Fruit fly (Drosophila melanogaster): Measurements from ENCODE around the gene CG11601.

CG11601 gene

dm6 chr2L:244559-244958 lies 38.5 kb downstream of the CG11601 start:
- TF ChIP-seq Med (GFP tag) (peak; percentile 69), H15 (GFP tag; IDR thresholded peaks at IDR 0.05) (no peak), slbo (GFP tag; IDR thresholded peaks at IDR 0.05) (0 out of 2 replicates have a peak, but pooled peaks have one; percentile 3), onecut (GFP tag; IDR thresholded peaks at IDR 0.05) (peak; percentile 75), CG12659 (GFP tag; optimal IDR thresholded peaks at IDR 0.05) (no peak), bbx (GFP tag; IDR thresholded peaks at IDR 0.05; ENCODE audit: partially characterized antibody) (peak; percentile 12; the same call in 1 of the 2 replicates), fd102C (GFP tag; optimal IDR thresholded peaks at IDR 0.05) (no peak), Deaf1 (tag; optimal IDR thresholded peaks at IDR 0.05) (peak; percentile 67), sd (tag; optimal IDR thresholded peaks at IDR 0.05) (peak; percentile 45), oc (tag; optimal IDR thresholded peaks at IDR 0.05) (peak; percentile 9), CG7745 (tag; optimal IDR thresholded peaks at IDR 0.05) (no peak), CG4730 (GFP tag; IDR thresholded peaks at IDR 0.05) (no peak), CG12155 (GFP tag; optimal IDR thresholded peaks at IDR 0.05) (peak; percentile 7), sqz (GFP tag; optimal IDR thresholded peaks at IDR 0.05) (no peak), CG17385 (GFP tag; optimal IDR thresholded peaks at IDR 0.05) (peak; percentile 14), sens-2 (GFP tag; IDR thresholded peaks at IDR 0.05) (no peak), fd64A (GFP tag; optimal IDR thresholded peaks at IDR 0.05) (no peak), CG2199 (GFP tag; IDR thresholded peaks at IDR 0.05) (0 out of 3 replicates have a peak, but pooled peaks have one; percentile 11), CG13287 (GFP tag; IDR thresholded peaks at IDR 0.05; ENCODE audit: partially characterized antibody) (no peak)

- peak; percentile 67 for TF ChIP-seq CG18599 (GFP tag; optimal IDR thresholded peaks at IDR 0.05)
- TF ChIP-seq Jarid2 (GFP tag; optimal IDR thresholded peaks at IDR 0.05) = no peak
- no peak for TF ChIP-seq Hr3 (GFP tag; optimal IDR thresholded peaks at IDR 0.05)
- TF ChIP-seq CG11695 (GFP tag; IDR thresholded peaks at IDR 0.05) = peak; percentile 35; the same call in 1 of the 3 replicates
- no peak for TF ChIP-seq CG12744 (GFP tag; optimal IDR thresholded peaks at IDR 0.05)
- peak; percentile 34 for TF ChIP-seq scrt (GFP tag; optimal IDR thresholded peaks at IDR 0.05)
- TF ChIP-seq zfh2 (GFP tag; optimal IDR thresholded peaks at IDR 0.05) = no peak
- no peak for TF ChIP-seq vnd (GFP tag; IDR thresholded peaks at IDR 0.05; ENCODE audit: partially characterized antibody)
- no peak for TF ChIP-seq Xrp1 (GFP tag; IDR thresholded peaks at IDR 0.05)
- TF ChIP-seq CG14014 (GFP tag; IDR thresholded peaks at IDR 0.05) = 0 out of 2 replicates have a peak, but pooled peaks have one; percentile 33
- TF ChIP-seq Hmx (GFP tag; optimal IDR thresholded peaks at IDR 0.05) = no peak
- no peak for TF ChIP-seq maf-S (GFP tag; optimal IDR thresholded peaks at IDR 0.05)
- TF ChIP-seq CHES-1-like (GFP tag; optimal IDR thresholded peaks at IDR 0.05) = no peak
- TF ChIP-seq sr (GFP tag; IDR thresholded peaks at IDR 0.05) = no peak
- TF ChIP-seq lab (GFP tag; optimal IDR thresholded peaks at IDR 0.05) = peak; percentile 53
- TF ChIP-seq Drgx (GFP tag; IDR thresholded peaks at IDR 0.05) = peak; percentile 83
- TF ChIP-seq insv (GFP tag; optimal IDR thresholded peaks at IDR 0.05) = no peak
- peak; percentile 24 for TF ChIP-seq CG9817 (tag; optimal IDR thresholded peaks at IDR 0.05)
- peak; percentile 6 for TF ChIP-seq CG10654 (GFP tag; optimal IDR thresholded peaks at IDR 0.05)
- TF ChIP-seq Asciz (GFP tag; optimal IDR thresholded peaks at IDR 0.05) = no peak
- TF ChIP-seq CG16779 (GFP tag; IDR thresholded peaks at IDR 0.05) = no peak
- TF ChIP-seq Nf-YB (GFP tag; optimal IDR thresholded peaks at IDR 0.05) = peak; percentile 30
- TF ChIP-seq CG18476 (GFP tag; optimal IDR thresholded peaks at IDR 0.05) = peak; percentile 10
- TF ChIP-seq CG2202 (tag; optimal IDR thresholded peaks at IDR 0.05) = no peak
- no peak for TF ChIP-seq CG31388 (GFP tag; optimal IDR thresholded peaks at IDR 0.05)
- no peak for TF ChIP-seq Aef1 (GFP tag; IDR thresholded peaks at IDR 0.05)
- TF ChIP-seq prd (optimal IDR thresholded peaks at IDR 0.05) = no peak
- peak; percentile 59; the same call in 2 of the 3 replicates for TF ChIP-seq prd (GFP tag; IDR thresholded peaks at IDR 0.05)
- no peak for TF ChIP-seq pita (GFP tag; optimal IDR thresholded peaks at IDR 0.05)
- peak; percentile 11 for TF ChIP-seq fd96Cb (tag; optimal IDR thresholded peaks at IDR 0.05)
- peak; percentile 35 for TF ChIP-seq CG15011 (GFP tag; optimal IDR thresholded peaks at IDR 0.05)
- no peak for TF ChIP-seq CG15479 (GFP tag; optimal IDR thresholded peaks at IDR 0.05)
- TF ChIP-seq CG17385 (GFP tag; optimal IDR thresholded peaks at IDR 0.05) = peak; percentile 24
Measured at dm6 chr2L:243819-244218, 39.2 kb downstream of the CG11601 start.

All from whole organism, embryonic.